Worm (Caenorhabditis elegans): ENCODE results near the gene siah-1.

DNA sequence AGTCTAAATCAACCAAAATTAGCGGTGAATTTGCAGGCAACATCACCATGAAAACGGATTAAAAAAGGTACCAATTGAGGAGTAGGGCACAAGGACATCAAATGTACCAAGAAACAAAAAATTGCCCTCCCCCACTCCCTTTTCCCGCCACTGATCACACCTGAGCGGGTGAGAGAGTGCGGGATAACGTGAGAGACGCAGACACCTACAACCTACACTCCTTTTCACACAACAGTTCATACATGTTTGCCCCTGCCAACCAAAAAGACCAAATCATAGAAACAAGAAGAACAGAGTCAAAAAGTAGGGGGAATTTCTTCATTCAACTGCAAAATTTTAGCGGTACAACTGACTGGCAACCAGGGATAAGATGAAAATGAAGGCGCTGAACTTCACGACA, 8.4 kb downstream of the siah-1 start:
- TF ChIP-seq nhr-102 (tag; optimal IDR thresholded peaks at IDR 0.05) (no peak), dpl-1 (GFP tag; optimal IDR thresholded peaks at IDR 0.05) (no peak), nhr-76 (tag; optimal IDR thresholded peaks at IDR 0.05) (no peak), zag-1 (tag; optimal IDR thresholded peaks at IDR 0.05) (no peak), daf-16 (GFP tag; optimal IDR thresholded peaks at IDR 0.05) (no peak), daf-16 (tag; optimal IDR thresholded peaks at IDR 0.05) (no peak)

Data from whole organism, L4 larva.